Worm (Caenorhabditis elegans): ENCODE measurements around the gene Y59C2A.2.

- TF ChIP-seq tbx-2 (tag; optimal IDR thresholded peaks at IDR 0.05) (no peak), ceh-14 (tag; optimal IDR thresholded peaks at IDR 0.05) (no peak), npax-4 (tag; optimal IDR thresholded peaks at IDR 0.05) (no peak), unc-55 (GFP tag; optimal IDR thresholded peaks at IDR 0.05) (no peak), odd-2 (tag; optimal IDR thresholded peaks at IDR 0.05) (no peak), gmeb-2 (tag; optimal IDR thresholded peaks at IDR 0.05) (no peak), K09A11.1 (tag; optimal IDR thresholded peaks at IDR 0.05; ENCODE audit: insufficient read depth) (no peak), pha-4 (tag; optimal IDR thresholded peaks at IDR 0.05) (no peak)
Observed at ce11 chrII:2168374-2168773, 35.6 kb downstream of the Y59C2A.2 start, which contains the start of gene fbxb-38.

All from whole organism, late embryonic.